Fruit fly (Drosophila melanogaster) whole organism, embryonic: ENCODE measurements around the gene RpS3.

Experiments
- Bdp1 ChIP-seq: fragments of 200-800 bp; sonication (Bioruptor generic); optimal IDR thresholded peaks from 3 replicates; lab custom pipeline; 2016; ENCODE audit warnings: missing biosample characterization, missing genetic modification characterization
- BtbVII ChIP-seq: fragments of 200-800 bp; sonication (Bioruptor generic); optimal IDR thresholded peaks from 3 replicates; lab custom pipeline; 2017; ENCODE audit warnings: missing biosample characterization, mild to moderate bottlenecking, missing genetic modification characterization
- CG10565 ChIP-seq: fragments of 200-800 bp; sonication (Bioruptor generic); optimal IDR thresholded peaks from 3 replicates; lab custom pipeline; 2016; ENCODE audit warnings: missing biosample characterization, mild to moderate bottlenecking, missing genetic modification characterization
- CG11247 ChIP-seq: fragments of 200-800 bp; sonication (Bioruptor generic); IDR thresholded peaks from 2 replicates; pipeline ENCODE4 v1.3.6; 2022; ENCODE audit warnings: missing biosample characterization, missing genetic modification characterization
- CG11504 ChIP-seq: fragments of 200-800 bp; sonication (Bioruptor generic); optimal IDR thresholded peaks from 3 replicates; lab custom pipeline; 2019; ENCODE audit warnings: missing biosample characterization, mild to moderate bottlenecking, missing genetic modification characterization, moderate library complexity
- CG15073 ChIP-seq: fragments of 200-800 bp; sonication (Bioruptor generic); optimal IDR thresholded peaks from 2 replicates; lab custom pipeline; 2016; ENCODE audit warnings: missing biosample characterization, missing genetic modification characterization
- CG18619 ChIP-seq: fragments of 200-800 bp; sonication (Bioruptor generic); optimal IDR thresholded peaks from 3 replicates; lab custom pipeline; 2017; ENCODE audit warnings: missing biosample characterization, mild to moderate bottlenecking, missing genetic modification characterization
- CG32532 ChIP-seq: fragments of 200-800 bp; sonication (Bioruptor generic); IDR thresholded peaks from 2 replicates; pipeline ENCODE4 v1.3.6; 2022; ENCODE audit warnings: missing biosample characterization, missing genetic modification characterization
- CG3407 ChIP-seq: fragments of 200-800 bp; sonication (Bioruptor generic); optimal IDR thresholded peaks from 2 replicates; lab custom pipeline; 2018; ENCODE audit warnings: missing biosample characterization, mild to moderate bottlenecking, missing genetic modification characterization
- CG3995 ChIP-seq: fragments of 200-800 bp; sonication (Bioruptor generic); optimal IDR thresholded peaks from 3 replicates; lab custom pipeline; 2016; ENCODE audit warnings: missing biosample characterization, missing genetic modification characterization
- CG7963 ChIP-seq: fragments of 200-800 bp; sonication (Bioruptor generic); IDR thresholded peaks from 3 replicates; pipeline ENCODE4 v1.3.6; 2022; ENCODE audit warnings: missing biosample characterization, missing genetic modification characterization; ENCODE audit not compliant: partially characterized antibody
- CG9609 ChIP-seq: fragments of 200-800 bp; sonication (Bioruptor generic); optimal IDR thresholded peaks from 3 replicates; lab custom pipeline; 2016; ENCODE audit warnings: missing biosample characterization, missing genetic modification characterization
- CG9876 ChIP-seq: fragments of 200-800 bp; sonication (Bioruptor generic); optimal IDR thresholded peaks from 2 replicates; lab custom pipeline; 2016; ENCODE audit warnings: missing biosample characterization, missing genetic modification characterization
- Camta ChIP-seq: fragments of 200-800 bp; sonication (Bioruptor generic); optimal IDR thresholded peaks from 2 replicates; lab custom pipeline; 2016; ENCODE audit warnings: missing biosample characterization, missing genetic modification characterization
- Dbx ChIP-seq: fragments of 200-800 bp; sonication (Bioruptor generic); IDR thresholded peaks from 3 replicates; pipeline ENCODE4 v1.3.6; 2022; ENCODE audit warnings: missing biosample characterization, missing genetic modification characterization
- Dip3 ChIP-seq: fragments of 200-800 bp; sonication (Bioruptor generic); optimal IDR thresholded peaks from 3 replicates; lab custom pipeline; 2016; ENCODE audit warnings: missing biosample characterization, missing genetic modification characterization
- Dll ChIP-seq: fragments of 200-800 bp; sonication (Bioruptor generic); IDR thresholded peaks from 4 replicates; pipeline ENCODE4 v1.3.6; 2022; ENCODE audit warnings: missing biosample characterization, missing genetic modification characterization; ENCODE audit not compliant: partially characterized antibody
- Hr39 ChIP-seq: fragments of >200 bp; optimal IDR thresholded peaks from 2 replicates; lab custom pipeline; 2017
- Jarid2 ChIP-seq: fragments of 200-800 bp; sonication (Bioruptor generic); optimal IDR thresholded peaks from 3 replicates; lab custom pipeline; 2017; ENCODE audit warnings: mild to moderate bottlenecking, missing biosample characterization, missing genetic modification reagents, missing genetic modification characterization
- Mrtf ChIP-seq: fragments of 200-800 bp; sonication (Bioruptor generic); IDR thresholded peaks from 3 replicates; pipeline ENCODE4 v1.3.6; 2022; ENCODE audit warnings: missing biosample characterization, missing genetic modification characterization
- Pdp1 ChIP-seq, 2 experiments: fragments of 200-800 bp; sonication (Bioruptor generic); optimal IDR thresholded peaks; 3 replicates each; lab custom pipeline; 2016; ENCODE audit warnings: missing biosample characterization in 2 of 2, missing genetic modification characterization in 2 of 2, mild to moderate bottlenecking in 1 of 2, moderate library complexity in 1 of 2
- Rfx ChIP-seq: fragments of 200-800 bp; sonication (Bioruptor generic); IDR thresholded peaks from 2 replicates; pipeline ENCODE4 v1.3.6; 2022; ENCODE audit warnings: missing biosample characterization, missing genetic modification characterization
- Usf ChIP-seq: fragments of 200-800 bp; sonication (Bioruptor generic); optimal IDR thresholded peaks from 2 replicates; lab custom pipeline; 2017; ENCODE audit warnings: missing genotype, missing biosample characterization, missing genetic modification characterization
- ac ChIP-seq: fragments of 200-800 bp; sonication (Bioruptor generic); optimal IDR thresholded peaks from 3 replicates; lab custom pipeline; 2017; ENCODE audit warnings: missing biosample characterization, mild to moderate bottlenecking, missing genetic modification characterization
- amos ChIP-seq: fragments of 200-800 bp; sonication (Bioruptor generic); IDR thresholded peaks from 2 replicates; pipeline ENCODE4 v1.3.6; 2022; ENCODE audit warnings: missing biosample characterization, missing genetic modification characterization; ENCODE audit not compliant: partially characterized antibody
- aop ChIP-seq: fragments of 200-800 bp; sonication (Bioruptor generic); IDR thresholded peaks from 2 replicates; pipeline ENCODE4 v1.3.6; 2022; ENCODE audit warnings: missing biosample characterization, missing genetic modification characterization
- ash1 ChIP-seq: fragments of 200-800 bp; sonication (Bioruptor generic); optimal IDR thresholded peaks from 2 replicates; lab custom pipeline; 2018; ENCODE audit warnings: missing biosample characterization, mild to moderate bottlenecking, missing genetic modification characterization
- bowl ChIP-seq: fragments of 200-800 bp; sonication (Bioruptor generic); IDR thresholded peaks from 2 replicates; pipeline ENCODE4 v1.3.6; 2022; ENCODE audit warnings: missing biosample characterization, missing genetic modification characterization
- btn ChIP-seq: fragments of 200-800 bp; sonication (Bioruptor generic); optimal IDR thresholded peaks from 2 replicates; lab custom pipeline; 2016; ENCODE audit warnings: missing biosample characterization, missing genetic modification characterization
- caup ChIP-seq: fragments of 200-800 bp; sonication (Bioruptor generic); optimal IDR thresholded peaks from 3 replicates; lab custom pipeline; 2017; ENCODE audit warnings: missing biosample characterization, mild to moderate bottlenecking, missing genetic modification characterization, moderate library complexity; ENCODE audit not compliant: severe bottlenecking
- croc ChIP-seq: fragments of 200-800 bp; sonication (Bioruptor generic); conservative IDR thresholded peaks from 3 replicates; pipeline ENCODE4 v1.3.6; 2022; ENCODE audit warnings: missing biosample characterization, missing genetic modification characterization
- crol ChIP-seq: fragments of 200-800 bp; sonication (Bioruptor generic); IDR thresholded peaks from 2 replicates; pipeline ENCODE4 v1.3.6; 2022; ENCODE audit warnings: missing biosample characterization, missing genetic modification characterization
- dmrt99B ChIP-seq: fragments of 200-800 bp; sonication (Bioruptor generic); optimal IDR thresholded peaks from 2 replicates; lab custom pipeline; 2018; ENCODE audit warnings: missing biosample characterization, mild to moderate bottlenecking, missing genetic modification characterization, moderate library complexity
- ewg ChIP-seq: fragments of 200-800 bp; sonication (Bioruptor generic); optimal IDR thresholded peaks from 3 replicates; lab custom pipeline; 2017; ENCODE audit warnings: mild to moderate bottlenecking, missing biosample characterization, missing genetic modification reagents, missing genetic modification characterization
- exex ChIP-seq: fragments of 200-800 bp; sonication (Bioruptor generic); optimal IDR thresholded peaks from 4 replicates; lab custom pipeline; 2018; ENCODE audit warnings: missing biosample characterization, mild to moderate bottlenecking, missing genetic modification characterization, moderate library complexity
- fd3F ChIP-seq: fragments of 200-800 bp; sonication (Bioruptor generic); optimal IDR thresholded peaks from 2 replicates; lab custom pipeline; 2018; ENCODE audit warnings: missing biosample characterization, mild to moderate bottlenecking, missing genetic modification characterization, moderate library complexity
- fd96Cb ChIP-seq: fragments of 200-800 bp; sonication (Bioruptor generic); optimal IDR thresholded peaks from 2 replicates; lab custom pipeline; 2018; ENCODE audit warnings: missing biosample characterization, mild to moderate bottlenecking, missing genetic modification characterization, moderate library complexity
- gfzf ChIP-seq: fragments of 200-800 bp; sonication (Bioruptor generic); optimal IDR thresholded peaks from 2 replicates; lab custom pipeline; 2016; ENCODE audit warnings: missing biosample characterization, mild to moderate bottlenecking, missing genetic modification characterization, moderate library complexity
- gt ChIP-seq: fragments of 200-800 bp; sonication (Bioruptor generic); IDR thresholded peaks from 2 replicates; pipeline ENCODE4 v1.3.6; 2022; ENCODE audit warnings: missing biosample characterization, missing genetic modification characterization
- hbn ChIP-seq: fragments of 200-800 bp; sonication (Bioruptor generic); IDR thresholded peaks from 2 replicates; pipeline ENCODE4 v1.3.6; 2022; ENCODE audit warnings: missing biosample characterization, missing genetic modification characterization; ENCODE audit not compliant: partially characterized antibody
- her ChIP-seq: fragments of 200-800 bp; sonication (Bioruptor generic); optimal IDR thresholded peaks from 2 replicates; lab custom pipeline; 2016; ENCODE audit warnings: missing biosample characterization, missing genetic modification characterization
- kay ChIP-seq: fragments of 200-800 bp; sonication (Bioruptor generic); optimal IDR thresholded peaks from 2 replicates; lab custom pipeline; 2016; ENCODE audit warnings: missing biosample characterization, missing genetic modification characterization
- nerfin-1 ChIP-seq: fragments of 200-800 bp; sonication (Bioruptor generic); optimal IDR thresholded peaks from 3 replicates; lab custom pipeline; 2019; ENCODE audit warnings: missing biosample characterization, mild to moderate bottlenecking, missing genetic modification characterization, moderate library complexity
- pho ChIP-seq: fragments of 200-800 bp; sonication (Bioruptor generic); optimal IDR thresholded peaks from 2 replicates; lab custom pipeline; 2016; ENCODE audit warnings: missing biosample characterization, missing genetic modification characterization
- phol ChIP-seq: fragments of 200-800 bp; sonication (Bioruptor generic); optimal IDR thresholded peaks from 3 replicates; lab custom pipeline; 2018; ENCODE audit warnings: missing biosample characterization, mild to moderate bottlenecking, missing genetic modification characterization, moderate library complexity
- pnt ChIP-seq: fragments of 200-800 bp; sonication (Bioruptor generic); optimal IDR thresholded peaks from 3 replicates; lab custom pipeline; 2016; ENCODE audit warnings: missing biosample characterization, missing genetic modification characterization
- pum ChIP-seq: fragments of 200-800 bp; sonication (Bioruptor generic); optimal IDR thresholded peaks from 2 replicates; lab custom pipeline; 2016; ENCODE audit warnings: missing biosample characterization, missing genetic modification characterization
- repo ChIP-seq: fragments of 200-800 bp; sonication (Bioruptor generic); optimal IDR thresholded peaks from 2 replicates; lab custom pipeline; 2016; ENCODE audit warnings: missing biosample characterization, missing genetic modification characterization
- sim ChIP-seq: fragments of 200-800 bp; sonication (Bioruptor generic); IDR thresholded peaks from 2 replicates; pipeline ENCODE4 v1.3.6; 2022; ENCODE audit warnings: missing biosample characterization, missing genetic modification characterization
- slp2 ChIP-seq: fragments of 200-800 bp; sonication (Bioruptor generic); optimal IDR thresholded peaks from 2 replicates; lab custom pipeline; 2016; ENCODE audit warnings: missing biosample characterization, missing genetic modification characterization
- zf30C ChIP-seq: fragments of 200-800 bp; sonication (Bioruptor generic); optimal IDR thresholded peaks from 3 replicates; lab custom pipeline; 2018; ENCODE audit warnings: missing biosample characterization, mild to moderate bottlenecking, missing genetic modification characterization

The RpS3 gene

dm6 chr3R:23358565-23359138 lies at the start of gene RpS3 (continued):
- no peak for TF ChIP-seq aop
- no peak for TF ChIP-seq CG10565 (GFP tag; lab: Kevin White, UChicago)
- no peak for TF ChIP-seq pnt
- TF ChIP-seq phol (tag; lab: Kevin White, UChicago) = peak; percentile 70
- no peak for TF ChIP-seq Hr39 (lab: Kevin White, UChicago)
- TF ChIP-seq CG18619 = no peak
- TF ChIP-seq CG9876 = no peak
- TF ChIP-seq fd3F = peak; percentile 8
- no peak for TF ChIP-seq btn
- TF ChIP-seq CG9609 (GFP tag; lab: Kevin White, UChicago) = no peak
- no peak for TF ChIP-seq Mrtf
- TF ChIP-seq Dll (GFP tag; lab: Robert Waterston, UW) = 0 out of 4 replicates have a peak, but pooled peaks have one; percentile 29
- TF ChIP-seq her (GFP tag; lab: Kevin White, UChicago) = no peak
- TF ChIP-seq gfzf (GFP tag; lab: Kevin White, UChicago) = peak; percentile 71
- TF ChIP-seq croc (GFP tag; lab: Robert Waterston, UW) = no peak
- TF ChIP-seq CG3995 (GFP tag; lab: Kevin White, UChicago) = peak; percentile 8
- TF ChIP-seq pho = no peak
- TF ChIP-seq BtbVII (GFP tag; lab: Kevin White, UChicago) = no peak
- no peak for TF ChIP-seq crol (GFP tag; lab: Robert Waterston, UW)
- no peak for TF ChIP-seq Dbx
- TF ChIP-seq dmrt99B (tag; lab: Kevin White, UChicago) = peak; percentile 23
- TF ChIP-seq nerfin-1 (tag; lab: Kevin White, UChicago) = peak; percentile 69
- TF ChIP-seq CG32532 (GFP tag; lab: Robert Waterston, UW) = no peak
- TF ChIP-seq CG15073 (GFP tag; lab: Kevin White, UChicago) = no peak
- peak; percentile 9 for TF ChIP-seq exex (tag; lab: Kevin White, UChicago)
- no peak for TF ChIP-seq gt
- TF ChIP-seq Usf (GFP tag; lab: Kevin White, UChicago) = no peak
- peak; percentile 29 for TF ChIP-seq caup (GFP tag; lab: Kevin White, UChicago)
- peak; percentile 3 for TF ChIP-seq CG3407 (GFP tag; lab: Kevin White, UChicago)
- 0 out of 2 replicates have a peak, but pooled peaks have one; percentile 23 for TF ChIP-seq amos (GFP tag; lab: Robert Waterston, UW)
- TF ChIP-seq kay = no peak
- TF ChIP-seq hbn (GFP tag; lab: Robert Waterston, UW) = no peak
- TF ChIP-seq Pdp1 (GFP tag; optimal IDR thresholded peaks at IDR 0.05; lab: Kevin White, UChicago) = no peak
- no peak for TF ChIP-seq pum
- TF ChIP-seq CG11247 (GFP tag; lab: Robert Waterston, UW) = no peak
- no peak for TF ChIP-seq slp2
- TF ChIP-seq zf30C (GFP tag; lab: Kevin White, UChicago) = no peak
- no peak for TF ChIP-seq Bdp1 (GFP tag; lab: Kevin White, UChicago)
- TF ChIP-seq Jarid2 (GFP tag; lab: Kevin White, UChicago) = peak; percentile 33
- TF ChIP-seq Rfx (GFP tag; lab: Robert Waterston, UW) = no peak
- peak; percentile 78 for TF ChIP-seq ewg (GFP tag; lab: Kevin White, UChicago)
- no peak for TF ChIP-seq bowl
- no peak for TF ChIP-seq CG7963 (GFP tag; lab: Robert Waterston, UW)
- no peak for TF ChIP-seq sim (GFP tag; lab: Robert Waterston, UW)
- no peak for TF ChIP-seq ac (GFP tag; lab: Kevin White, UChicago)
- no peak for TF ChIP-seq ash1 (GFP tag; lab: Kevin White, UChicago)
- no peak for TF ChIP-seq Dip3 (GFP tag; lab: Kevin White, UChicago)
- TF ChIP-seq Camta = peak; percentile 1
- no peak for TF ChIP-seq fd96Cb
- peak; percentile 57 for TF ChIP-seq CG11504 (tag; lab: Kevin White, UChicago)
- TF ChIP-seq repo (GFP tag; lab: Kevin White, UChicago) = no peak
